In the genomic region with DNA sequence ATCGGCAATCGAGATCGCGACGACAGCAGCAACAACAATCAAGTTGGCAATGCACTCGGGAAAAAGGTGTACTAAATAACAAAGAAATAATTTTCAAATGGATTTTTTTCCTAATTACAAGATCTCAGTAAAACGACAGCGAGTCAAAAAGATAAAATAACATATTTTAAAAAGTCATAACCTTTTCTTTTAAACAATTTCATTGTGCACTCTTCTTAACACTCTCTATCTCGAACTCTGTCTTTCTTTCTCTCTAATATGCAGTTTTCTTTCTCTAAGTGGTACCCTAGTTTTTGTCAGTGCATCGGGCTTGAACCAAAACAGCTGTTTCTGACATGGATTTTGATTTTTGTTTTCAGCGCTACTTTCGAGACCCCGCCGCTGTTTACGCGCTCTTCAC, we compare ENCODE assay signal across 1 fruit fly cellular context.
A peak's percentile ranks its signal among the peaks of the same experiment; 100 is the strongest.
TF ChIP-seq lines count a peak whose summit lies in the region.

No protein-coding gene starts in this region.

TF ChIP-seq in whole organism, embryonic, 481 proteins besides CTCF, POLR2A, EP300 and RAD21 (continued from another document and continues in another):
- no peak for TF ChIP-seq Neu2 (GFP tag; optimal IDR thresholded peaks at IDR 0.05; lab: Kevin White, UChicago; ENCODE audit: borderline replicate concordance)
- TF ChIP-seq Nf-YA (GFP tag; IDR thresholded peaks at IDR 0.05; lab: Robert Waterston, UW): peak; percentile 32; the same call in 1 of the 2 replicates
- TF ChIP-seq vnd (GFP tag; IDR thresholded peaks at IDR 0.05; lab: Robert Waterston, UW; ENCODE audit: partially characterized antibody): no peak
- TF ChIP-seq CG2202 (tag; optimal IDR thresholded peaks at IDR 0.05; lab: Kevin White, UChicago): no peak
- peak; percentile 63 for TF ChIP-seq fu2 (GFP tag; optimal IDR thresholded peaks at IDR 0.05; lab: Kevin White, UChicago)
- peak; percentile 66 for TF ChIP-seq Deaf1 (tag; optimal IDR thresholded peaks at IDR 0.05; lab: Kevin White, UChicago)
- peak; percentile 73 for TF ChIP-seq BtbVII (GFP tag; optimal IDR thresholded peaks at IDR 0.05; lab: Kevin White, UChicago)
- 0 out of 2 replicates have a peak, but pooled peaks have one; percentile 44 for TF ChIP-seq Poxn (GFP tag; IDR thresholded peaks at IDR 0.05; lab: Robert Waterston, UW)
- no peak for TF ChIP-seq Sry-β (GFP tag; optimal IDR thresholded peaks at IDR 0.05; lab: Kevin White, UChicago)
- TF ChIP-seq lov (optimal IDR thresholded peaks at IDR 0.05; lab: Kevin White, UChicago): no peak
- TF ChIP-seq lov (GFP tag; IDR thresholded peaks at IDR 0.05; lab: Robert Waterston, UW): no peak
- TF ChIP-seq usp (GFP tag; optimal IDR thresholded peaks at IDR 0.05; lab: Kevin White, UChicago): no peak
- peak; percentile 69 for TF ChIP-seq CG18476 (GFP tag; optimal IDR thresholded peaks at IDR 0.05; lab: Kevin White, UChicago)
- no peak for TF ChIP-seq zen2 (GFP tag; IDR thresholded peaks at IDR 0.05; lab: Robert Waterston, UW; ENCODE audit: partially characterized antibody)
- peak; percentile 42 for TF ChIP-seq CG18011 (GFP tag; optimal IDR thresholded peaks at IDR 0.05; lab: Kevin White, UChicago)
- TF ChIP-seq her (GFP tag; optimal IDR thresholded peaks at IDR 0.05; lab: Kevin White, UChicago): peak; percentile 67
- peak; percentile 38 for TF ChIP-seq CG4854 (GFP tag; optimal IDR thresholded peaks at IDR 0.05; lab: Kevin White, UChicago)
- TF ChIP-seq prd (optimal IDR thresholded peaks at IDR 0.05; lab: Kevin White, UChicago): no peak
- TF ChIP-seq prd (GFP tag; IDR thresholded peaks at IDR 0.05; lab: Robert Waterston, UW): peak; percentile 80
- no peak for TF ChIP-seq MESR4 (GFP tag; optimal IDR thresholded peaks at IDR 0.05; lab: Kevin White, UChicago)
- TF ChIP-seq CG32772 (GFP tag; IDR thresholded peaks at IDR 0.05; lab: Robert Waterston, UW): peak; percentile 68
- TF ChIP-seq CG31365 (tag; optimal IDR thresholded peaks at IDR 0.05; lab: Kevin White, UChicago): no peak
- peak; percentile 62 for TF ChIP-seq CG34376 (GFP tag; optimal IDR thresholded peaks at IDR 0.05; lab: Kevin White, UChicago)
- TF ChIP-seq Dref (GFP tag; IDR thresholded peaks at IDR 0.05; lab: Robert Waterston, UW): no peak
- no peak for TF ChIP-seq CG15601 (tag; optimal IDR thresholded peaks at IDR 0.05; lab: Kevin White, UChicago)
- TF ChIP-seq CG10543 (GFP tag; optimal IDR thresholded peaks at IDR 0.05; lab: Kevin White, UChicago): peak; percentile 48
- TF ChIP-seq D19B (GFP tag; optimal IDR thresholded peaks at IDR 0.05; lab: Kevin White, UChicago): peak; percentile 53
- TF ChIP-seq chif (GFP tag; optimal IDR thresholded peaks at IDR 0.05; lab: Kevin White, UChicago): peak; percentile 62 to 78
- TF ChIP-seq CG10321 (GFP tag; IDR thresholded peaks at IDR 0.05; lab: Robert Waterston, UW): no peak
- peak; percentile 48; the same call in 1 of the 2 replicates for TF ChIP-seq onecut (GFP tag; IDR thresholded peaks at IDR 0.05; lab: Robert Waterston, UW)
- TF ChIP-seq CG30431 (GFP tag; optimal IDR thresholded peaks at IDR 0.05; lab: Kevin White, UChicago): peak; percentile 30
- TF ChIP-seq Hand (GFP tag; optimal IDR thresholded peaks at IDR 0.05; lab: Kevin White, UChicago): peak; percentile 44
- peak; percentile 32; the same call in 1 of the 2 replicates for TF ChIP-seq CG4404 (GFP tag; IDR thresholded peaks at IDR 0.05; lab: Robert Waterston, UW)
- peak; percentile 6 for TF ChIP-seq ERR (GFP tag; optimal IDR thresholded peaks at IDR 0.05; lab: Kevin White, UChicago)
- TF ChIP-seq CG10462 (GFP tag; optimal IDR thresholded peaks at IDR 0.05; lab: Kevin White, UChicago): peak; percentile 29
- TF ChIP-seq YL-1 (GFP tag; optimal IDR thresholded peaks at IDR 0.05; lab: Kevin White, UChicago): no peak
- TF ChIP-seq klu (GFP tag; IDR thresholded peaks at IDR 0.05; lab: Robert Waterston, UW): peak; percentile 55; the same call in 1 of the 2 replicates
- TF ChIP-seq jigr1 (GFP tag; IDR thresholded peaks at IDR 0.05; lab: Robert Waterston, UW): peak; percentile 44; the same call in 1 of the 3 replicates
- peak; percentile 73 for TF ChIP-seq E2f1 (GFP tag; IDR thresholded peaks at IDR 0.05; lab: Robert Waterston, UW)
- no peak for TF ChIP-seq Kr (GFP tag; optimal IDR thresholded peaks at IDR 0.05; lab: Kevin White, UChicago)
- peak; percentile 76 for TF ChIP-seq Aef1 (GFP tag; IDR thresholded peaks at IDR 0.05; lab: Robert Waterston, UW)
- TF ChIP-seq Ssrp (tag; optimal IDR thresholded peaks at IDR 0.05; lab: Kevin White, UChicago): peak; percentile 78
- peak; percentile 73 for TF ChIP-seq Fer1 (GFP tag; optimal IDR thresholded peaks at IDR 0.05; lab: Kevin White, UChicago)
- TF ChIP-seq B-H1 (GFP tag; IDR thresholded peaks at IDR 0.05; lab: Robert Waterston, UW): peak; percentile 57; the same call in 2 of the 3 replicates
- TF ChIP-seq CkIIα-i1 (GFP tag; IDR thresholded peaks at IDR 0.05; lab: Robert Waterston, UW): no peak
- no peak for TF ChIP-seq nerfin-2 (GFP tag; IDR thresholded peaks at IDR 0.05; lab: Robert Waterston, UW; ENCODE audit: partially characterized antibody)
- TF ChIP-seq Ada2b (GFP tag; IDR thresholded peaks at IDR 0.05; lab: Robert Waterston, UW): peak; percentile 81
- TF ChIP-seq CG1603 (tag; optimal IDR thresholded peaks at IDR 0.05; lab: Kevin White, UChicago): peak; percentile 20
- peak; percentile 77 for TF ChIP-seq lilli (GFP tag; optimal IDR thresholded peaks at IDR 0.05; lab: Kevin White, UChicago)
- TF ChIP-seq CG17186 (GFP tag; optimal IDR thresholded peaks at IDR 0.05; lab: Kevin White, UChicago): no peak
- no peak for TF ChIP-seq C15 (GFP tag; IDR thresholded peaks at IDR 0.05; lab: Robert Waterston, UW)
- TF ChIP-seq CG12155 (GFP tag; optimal IDR thresholded peaks at IDR 0.05; lab: Kevin White, UChicago): peak; percentile 64
- peak; percentile 40 for TF ChIP-seq crc (GFP tag; optimal IDR thresholded peaks at IDR 0.05; lab: Kevin White, UChicago)
- TF ChIP-seq CG30403 (GFP tag; optimal IDR thresholded peaks at IDR 0.05; lab: Kevin White, UChicago): peak; percentile 83
- TF ChIP-seq HLH54F (GFP tag; optimal IDR thresholded peaks at IDR 0.05; lab: Kevin White, UChicago): peak; percentile 64
- TF ChIP-seq pb (GFP tag; optimal IDR thresholded peaks at IDR 0.05; lab: Kevin White, UChicago): peak; percentile 57
- TF ChIP-seq fd102C (GFP tag; optimal IDR thresholded peaks at IDR 0.05; lab: Kevin White, UChicago): no peak
- TF ChIP-seq CG11247 (GFP tag; IDR thresholded peaks at IDR 0.05; lab: Robert Waterston, UW): peak; percentile 66; the same call in 1 of the 2 replicates
- peak; percentile 62 for TF ChIP-seq CG10267 (tag; optimal IDR thresholded peaks at IDR 0.05; lab: Kevin White, UChicago)
- peak; percentile 39 for TF ChIP-seq CG1647 (GFP tag; optimal IDR thresholded peaks at IDR 0.05; lab: Kevin White, UChicago)
- peak; percentile 72 for TF ChIP-seq CG10979 (tag; optimal IDR thresholded peaks at IDR 0.05; lab: Kevin White, UChicago)
- TF ChIP-seq CG7963 (GFP tag; IDR thresholded peaks at IDR 0.05; lab: Robert Waterston, UW; ENCODE audit: partially characterized antibody): no peak
- no peak for TF ChIP-seq dimm (GFP tag; IDR thresholded peaks at IDR 0.05; lab: Robert Waterston, UW)
- TF ChIP-seq psq (GFP tag; optimal IDR thresholded peaks at IDR 0.05; lab: Kevin White, UChicago): no peak
- TF ChIP-seq gem (tag; optimal IDR thresholded peaks at IDR 0.05; lab: Kevin White, UChicago): peak; percentile 89
- TF ChIP-seq CG14710 (tag; optimal IDR thresholded peaks at IDR 0.05; lab: Kevin White, UChicago): peak; percentile 50
- no peak for TF ChIP-seq CG6254 (GFP tag; optimal IDR thresholded peaks at IDR 0.05; lab: Kevin White, UChicago)
- peak; percentile 82 for TF ChIP-seq CG2712 (tag; optimal IDR thresholded peaks at IDR 0.05; lab: Kevin White, UChicago)
- peak; percentile 20 for TF ChIP-seq wek (GFP tag; optimal IDR thresholded peaks at IDR 0.05; lab: Kevin White, UChicago)
- TF ChIP-seq CG15269 (tag; optimal IDR thresholded peaks at IDR 0.05; lab: Kevin White, UChicago): peak; percentile 86
- peak; percentile 70 for TF ChIP-seq ind (GFP tag; optimal IDR thresholded peaks at IDR 0.05; lab: Kevin White, UChicago)
- TF ChIP-seq odd (GFP tag; optimal IDR thresholded peaks at IDR 0.05; lab: Kevin White, UChicago): peak; percentile 63
- peak; percentile 74 for TF ChIP-seq fd3F (GFP tag; optimal IDR thresholded peaks at IDR 0.05; lab: Kevin White, UChicago)
- TF ChIP-seq zfh1 (GFP tag; IDR thresholded peaks at IDR 0.05; lab: Robert Waterston, UW): 0 out of 3 replicates have a peak, but pooled peaks have one; percentile 52
- TF ChIP-seq ab (GFP tag; optimal IDR thresholded peaks at IDR 0.05; lab: Kevin White, UChicago): peak; percentile 10
- TF ChIP-seq unc-4 (GFP tag; IDR thresholded peaks at IDR 0.05; lab: Robert Waterston, UW; ENCODE audit: partially characterized antibody): no peak
- TF ChIP-seq ttk (GFP tag; IDR thresholded peaks at IDR 0.05; lab: Robert Waterston, UW): peak; percentile 77
- peak; percentile 42; the same call in 1 of the 2 replicates for TF ChIP-seq cas (GFP tag; IDR thresholded peaks at IDR 0.05; lab: Robert Waterston, UW)
- peak; percentile 32 for TF ChIP-seq CG12071 (GFP tag; optimal IDR thresholded peaks at IDR 0.05; lab: Kevin White, UChicago)
- TF ChIP-seq CG43689 (GFP tag; IDR thresholded peaks at IDR 0.05; lab: Robert Waterston, UW): peak; percentile 39; the same call in 1 of the 2 replicates
- peak; percentile 71 for TF ChIP-seq CG14667 (GFP tag; IDR thresholded peaks at IDR 0.05; lab: Robert Waterston, UW)
- TF ChIP-seq hth (optimal IDR thresholded peaks at IDR 0.05; lab: Kevin White, UChicago): no peak
- TF ChIP-seq HmgZ (tag; optimal IDR thresholded peaks at IDR 0.05; lab: Kevin White, UChicago): peak; percentile 47
- TF ChIP-seq otp (GFP tag; IDR thresholded peaks at IDR 0.05; lab: Robert Waterston, UW): no peak
- TF ChIP-seq tup (GFP tag; optimal IDR thresholded peaks at IDR 0.05; lab: Kevin White, UChicago): no peak
- peak; percentile 38 for TF ChIP-seq jumu (GFP tag; optimal IDR thresholded peaks at IDR 0.05; lab: Kevin White, UChicago)
- TF ChIP-seq knrl (GFP tag; IDR thresholded peaks at IDR 0.05; lab: Robert Waterston, UW; ENCODE audit: partially characterized antibody): no peak
- peak; percentile 33 for TF ChIP-seq CG3407 (GFP tag; optimal IDR thresholded peaks at IDR 0.05; lab: Kevin White, UChicago)
- peak; percentile 70 for TF ChIP-seq cwo (GFP tag; optimal IDR thresholded peaks at IDR 0.05; lab: Kevin White, UChicago)
- TF ChIP-seq Gug (GFP tag; IDR thresholded peaks at IDR 0.05; lab: Robert Waterston, UW): peak; percentile 55; the same call in 3 of the 4 replicates
- TF ChIP-seq Hey (tag; optimal IDR thresholded peaks at IDR 0.05; lab: Kevin White, UChicago): no peak
- peak; percentile 5 for TF ChIP-seq CG12769 (tag; optimal IDR thresholded peaks at IDR 0.05; lab: Kevin White, UChicago)
- TF ChIP-seq CG18599 (GFP tag; optimal IDR thresholded peaks at IDR 0.05; lab: Kevin White, UChicago): peak; percentile 77
- TF ChIP-seq luna (GFP tag; optimal IDR thresholded peaks at IDR 0.05; lab: Kevin White, UChicago): peak; percentile 66
- TF ChIP-seq dan (GFP tag; IDR thresholded peaks at IDR 0.05; lab: Robert Waterston, UW): no peak
- TF ChIP-seq CG8924 (tag; optimal IDR thresholded peaks at IDR 0.05; lab: Kevin White, UChicago): peak; percentile 81
- TF ChIP-seq stwl (tag; optimal IDR thresholded peaks at IDR 0.05; lab: Kevin White, UChicago): no peak
- TF ChIP-seq Sox100B (GFP tag; optimal IDR thresholded peaks at IDR 0.05; lab: Kevin White, UChicago): peak; percentile 81
- peak; percentile 73 for TF ChIP-seq CG8388 (GFP tag; optimal IDR thresholded peaks at IDR 0.05; lab: Kevin White, UChicago)
- peak; percentile 62; the same call in 2 of the 3 replicates for TF ChIP-seq CG2889 (GFP tag; IDR thresholded peaks at IDR 0.05; lab: Robert Waterston, UW)
- peak; percentile 50 for TF ChIP-seq Six4 (GFP tag; optimal IDR thresholded peaks at IDR 0.05; lab: Kevin White, UChicago)
- TF ChIP-seq H15 (GFP tag; IDR thresholded peaks at IDR 0.05; lab: Robert Waterston, UW): peak; percentile 54; the same call in 1 of the 3 replicates
- TF ChIP-seq scrt (GFP tag; optimal IDR thresholded peaks at IDR 0.05; lab: Kevin White, UChicago): peak; percentile 59
- peak; percentile 59 for TF ChIP-seq tin (GFP tag; optimal IDR thresholded peaks at IDR 0.05; lab: Kevin White, UChicago)
- 0 out of 2 replicates have a peak, but pooled peaks have one; percentile 28 for TF ChIP-seq sens-2 (GFP tag; IDR thresholded peaks at IDR 0.05; lab: Robert Waterston, UW)
- peak; percentile 75 for TF ChIP-seq CG14014 (GFP tag; IDR thresholded peaks at IDR 0.05; lab: Robert Waterston, UW)
- peak; percentile 72 for TF ChIP-seq CG17385 (GFP tag; optimal IDR thresholded peaks at IDR 0.05; lab: Kevin White, UChicago)
- TF ChIP-seq CG32532 (GFP tag; IDR thresholded peaks at IDR 0.05; lab: Robert Waterston, UW): peak; percentile 86
- TF ChIP-seq shn (GFP tag; optimal IDR thresholded peaks at IDR 0.05; lab: Kevin White, UChicago): peak; percentile 65
- no peak for TF ChIP-seq cg (GFP tag; optimal IDR thresholded peaks at IDR 0.05; lab: Kevin White, UChicago)
- peak; percentile 70 for TF ChIP-seq Chrac-16 (GFP tag; optimal IDR thresholded peaks at IDR 0.05; lab: Kevin White, UChicago)
- peak; percentile 3 for TF ChIP-seq lbe (GFP tag; optimal IDR thresholded peaks at IDR 0.05; lab: Kevin White, UChicago)
- TF ChIP-seq CG15073 (GFP tag; optimal IDR thresholded peaks at IDR 0.05; lab: Kevin White, UChicago): no peak
- peak; percentile 3 for TF ChIP-seq jing (GFP tag; optimal IDR thresholded peaks at IDR 0.05; lab: Kevin White, UChicago)
- TF ChIP-seq sc (optimal IDR thresholded peaks at IDR 0.05; lab: Kevin White, UChicago): no peak
- peak; percentile 16 for TF ChIP-seq sc (GFP tag; optimal IDR thresholded peaks at IDR 0.05; lab: Kevin White, UChicago)
- TF ChIP-seq CG16779 (GFP tag; IDR thresholded peaks at IDR 0.05; lab: Robert Waterston, UW): 0 out of 2 replicates have a peak, but pooled peaks have one; percentile 52
- TF ChIP-seq HmgD (GFP tag; optimal IDR thresholded peaks at IDR 0.05; lab: Kevin White, UChicago): no peak
- peak; percentile 66 for TF ChIP-seq Xrp1 (GFP tag; IDR thresholded peaks at IDR 0.05; lab: Robert Waterston, UW)
- TF ChIP-seq br (optimal IDR thresholded peaks at IDR 0.05; lab: Kevin White, UChicago): no peak
- TF ChIP-seq lola (GFP tag; optimal IDR thresholded peaks at IDR 0.05; lab: Kevin White, UChicago): peak in 1 of 3 experiments; percentile 44
- peak; percentile 38 for TF ChIP-seq CG3163 (GFP tag; optimal IDR thresholded peaks at IDR 0.05; lab: Kevin White, UChicago)
- peak; percentile 66; the same call in 1 of the 2 replicates for TF ChIP-seq sob (GFP tag; IDR thresholded peaks at IDR 0.05; lab: Robert Waterston, UW)
- TF ChIP-seq CoRest (tag; optimal IDR thresholded peaks at IDR 0.05; lab: Kevin White, UChicago): peak; percentile 87
- TF ChIP-seq CG16815 (GFP tag; optimal IDR thresholded peaks at IDR 0.05; lab: Kevin White, UChicago): peak; percentile 24
